Fruit fly (Drosophila melanogaster) whole organism, embryonic: ENCODE data around the gene CG11267.
A peak's percentile ranks its signal among the peaks of the same experiment; 100 is the strongest.

Experiments
- CG11560 ChIP-seq: fragments of 200-800 bp; sonication (Bioruptor generic); IDR thresholded peaks from 3 replicates; pipeline ENCODE4 v1.3.6; 2022; ENCODE audit warnings: missing biosample characterization, missing genetic modification characterization
- CG12391 ChIP-seq: fragments of 200-800 bp; sonication (Bioruptor generic); optimal IDR thresholded peaks from 3 replicates; lab custom pipeline; 2018; ENCODE audit warnings: missing biosample characterization, mild to moderate bottlenecking, missing genetic modification characterization, moderate library complexity
- CG13287 ChIP-seq: fragments of 200-800 bp; sonication (Bioruptor generic); IDR thresholded peaks from 2 replicates; pipeline ENCODE4 v1.3.6; 2022; ENCODE audit warnings: missing biosample characterization, missing genetic modification characterization; ENCODE audit not compliant: partially characterized antibody
- CG14014 ChIP-seq: fragments of 200-800 bp; sonication (Bioruptor generic); IDR thresholded peaks from 2 replicates; pipeline ENCODE4 v1.3.6; 2022; ENCODE audit warnings: missing biosample characterization, missing genetic modification characterization
- CG15696 ChIP-seq: fragments of 200-800 bp; sonication (Bioruptor generic); optimal IDR thresholded peaks from 2 replicates; lab custom pipeline; 2019; ENCODE audit warnings: missing biosample characterization, mild to moderate bottlenecking, missing genetic modification characterization, moderate library complexity
- CG1792 ChIP-seq: fragments of 200-800 bp; sonication (Bioruptor generic); optimal IDR thresholded peaks from 2 replicates; lab custom pipeline; 2016; ENCODE audit warnings: missing biosample characterization, missing genetic modification characterization
- CG18476 ChIP-seq: fragments of 200-800 bp; sonication (Bioruptor generic); optimal IDR thresholded peaks from 2 replicates; lab custom pipeline; 2016; ENCODE audit warnings: missing biosample characterization, mild to moderate bottlenecking, missing genetic modification characterization
- CG18599 ChIP-seq: fragments of 200-800 bp; sonication (Bioruptor generic); optimal IDR thresholded peaks from 3 replicates; lab custom pipeline; 2017; ENCODE audit warnings: missing biosample characterization, missing genetic modification characterization, mild to moderate bottlenecking, moderate library complexity, missing genetic modification reagents
- CG2199 ChIP-seq: fragments of 200-800 bp; sonication (Bioruptor generic); IDR thresholded peaks from 3 replicates; pipeline ENCODE4 v1.3.6; 2022; ENCODE audit warnings: missing biosample characterization, missing genetic modification characterization
- CG30431 ChIP-seq: fragments of 200-800 bp; sonication (Bioruptor generic); optimal IDR thresholded peaks from 2 replicates; lab custom pipeline; 2017; ENCODE audit warnings: missing biosample characterization, missing genetic modification characterization
- CG32772 ChIP-seq: fragments of 200-800 bp; sonication (Bioruptor generic); IDR thresholded peaks from 2 replicates; pipeline ENCODE4 v1.3.6; 2022; ENCODE audit warnings: missing biosample characterization, missing genetic modification characterization
- CG5180 ChIP-seq: fragments of 200-800 bp; sonication (Bioruptor generic); optimal IDR thresholded peaks from 3 replicates; lab custom pipeline; 2017; ENCODE audit warnings: missing biosample characterization, missing genetic modification characterization, mild to moderate bottlenecking, moderate library complexity, missing genetic modification reagents
- CG7271 ChIP-seq: fragments of 200-800 bp; sonication (Bioruptor generic); optimal IDR thresholded peaks from 2 replicates; lab custom pipeline; 2018; ENCODE audit warnings: missing biosample characterization, mild to moderate bottlenecking, missing genetic modification characterization, moderate library complexity
- CG7963 ChIP-seq: fragments of 200-800 bp; sonication (Bioruptor generic); IDR thresholded peaks from 3 replicates; pipeline ENCODE4 v1.3.6; 2022; ENCODE audit warnings: missing biosample characterization, missing genetic modification characterization; ENCODE audit not compliant: partially characterized antibody
- CG9817 ChIP-seq: fragments of 200-800 bp; sonication (Bioruptor generic); optimal IDR thresholded peaks from 2 replicates; lab custom pipeline; 2018; ENCODE audit warnings: missing biosample characterization, mild to moderate bottlenecking, missing genetic modification characterization, moderate library complexity
- Chrac-16 ChIP-seq: fragments of 200-800 bp; sonication (Bioruptor generic); optimal IDR thresholded peaks from 3 replicates; lab custom pipeline; 2016; ENCODE audit warnings: missing biosample characterization, missing genetic modification characterization
- Dad ChIP-seq: fragments of 200-800 bp; sonication (Bioruptor generic); optimal IDR thresholded peaks from 3 replicates; lab custom pipeline; 2016; ENCODE audit warnings: missing biosample characterization, missing genetic modification characterization
- Optix ChIP-seq: fragments of 200-800 bp; sonication (Bioruptor generic); IDR thresholded peaks from 3 replicates; pipeline ENCODE4 v1.3.6; 2022; ENCODE audit warnings: missing biosample characterization, missing genetic modification characterization
- Ptx1 ChIP-seq: fragments of 200-800 bp; sonication (Bioruptor generic); IDR thresholded peaks from 2 replicates; pipeline ENCODE4 v1.3.6; 2022; ENCODE audit warnings: missing biosample characterization, missing genetic modification characterization
- ac ChIP-seq: fragments of 200-800 bp; sonication (Bioruptor generic); optimal IDR thresholded peaks from 3 replicates; lab custom pipeline; 2017; ENCODE audit warnings: missing biosample characterization, mild to moderate bottlenecking, missing genetic modification characterization
- ato ChIP-seq: fragments of 200-800 bp; sonication (Bioruptor generic); IDR thresholded peaks from 2 replicates; pipeline ENCODE4 v1.3.6; 2022; ENCODE audit warnings: missing biosample characterization, missing genetic modification characterization; ENCODE audit not compliant: partially characterized antibody
- dimm ChIP-seq: fragments of 200-800 bp; sonication (Bioruptor generic); IDR thresholded peaks from 2 replicates; pipeline ENCODE4 v1.3.6; 2022; ENCODE audit warnings: missing biosample characterization, missing genetic modification characterization
- dysf ChIP-seq: fragments of 200-800 bp; sonication (Bioruptor generic); IDR thresholded peaks from 3 replicates; pipeline ENCODE4 v1.3.6; 2022; ENCODE audit warnings: missing biosample characterization, missing genetic modification characterization
- fd102C ChIP-seq: fragments of 200-800 bp; sonication (Bioruptor generic); optimal IDR thresholded peaks from 2 replicates; lab custom pipeline; 2018; ENCODE audit warnings: missing biosample characterization, mild to moderate bottlenecking, missing genetic modification characterization, moderate library complexity
- fd96Cb ChIP-seq: fragments of 200-800 bp; sonication (Bioruptor generic); optimal IDR thresholded peaks from 2 replicates; lab custom pipeline; 2018; ENCODE audit warnings: missing biosample characterization, mild to moderate bottlenecking, missing genetic modification characterization, moderate library complexity
- gce ChIP-seq: fragments of 200-800 bp; sonication (Bioruptor generic); IDR thresholded peaks from 3 replicates; pipeline ENCODE4 v1.3.6; 2022; ENCODE audit warnings: missing biosample characterization, missing genetic modification characterization
- gcm ChIP-seq: fragments of 200-800 bp; sonication (Bioruptor generic); optimal IDR thresholded peaks from 2 replicates; lab custom pipeline; 2019; ENCODE audit warnings: missing biosample characterization, mild to moderate bottlenecking, missing genetic modification characterization, moderate library complexity
- gsb-n ChIP-seq: fragments of 200-800 bp; sonication (Bioruptor generic); optimal IDR thresholded peaks from 3 replicates; lab custom pipeline; 2018; ENCODE audit warnings: missing biosample characterization, mild to moderate bottlenecking, missing genetic modification characterization
- kni ChIP-seq: fragments of 200-800 bp; sonication (Bioruptor generic); optimal IDR thresholded peaks from 3 replicates; lab custom pipeline; 2017; ENCODE audit warnings: mild to moderate bottlenecking, missing biosample characterization, missing genetic modification reagents, missing genetic modification characterization
- luna ChIP-seq: fragments of 200-800 bp; sonication (Bioruptor generic); optimal IDR thresholded peaks from 2 replicates; lab custom pipeline; 2016; ENCODE audit warnings: missing biosample characterization, missing genetic modification characterization
- nmo ChIP-seq: fragments of 200-800 bp; sonication (Bioruptor generic); optimal IDR thresholded peaks from 2 replicates; lab custom pipeline; 2018; ENCODE audit warnings: missing biosample characterization, mild to moderate bottlenecking, missing genetic modification characterization, moderate library complexity
- oc ChIP-seq: fragments of 200-800 bp; sonication (Bioruptor generic); optimal IDR thresholded peaks from 2 replicates; lab custom pipeline; 2018; ENCODE audit warnings: missing biosample characterization, mild to moderate bottlenecking, missing genetic modification characterization, moderate library complexity
- pan ChIP-seq, 4 experiments: fragments of >200 bp in 3 of 4; fragments of 200-800 bp in 1 of 4; sonication (Bioruptor generic) in 1 of 4; optimal IDR thresholded peaks in 3 of 4; IDR thresholded peaks in 1 of 4; 2 replicates each; pipeline versions ENCODE4 v1.3.6 to Lab custom; 2017 to 2022; ENCODE audit warnings: missing biosample characterization in 2 of 4, missing genetic modification characterization in 2 of 4, mixed read lengths in 1 of 4
- sens ChIP-seq: fragments of 200-800 bp; sonication (Bioruptor generic); peaks from one replicate; lab custom pipeline; 2016; ENCODE audit warnings: missing biosample characterization, missing genetic modification characterization
- toy ChIP-seq: fragments of 200-800 bp; sonication (Bioruptor generic); IDR thresholded peaks from 2 replicates; pipeline ENCODE4 v1.3.6; 2022; ENCODE audit warnings: missing biosample characterization, missing genetic modification characterization
- twi ChIP-seq: fragments of 200-800 bp; optimal IDR thresholded peaks from 2 replicates; lab custom pipeline; 2019; ENCODE audit warnings: missing biosample characterization, mild to moderate bottlenecking, missing genetic modification characterization, moderate library complexity
- vvl ChIP-seq: fragments of 200-800 bp; sonication (Bioruptor generic); IDR thresholded peaks from 2 replicates; pipeline ENCODE4 v1.3.6; 2022; ENCODE audit warnings: missing biosample characterization, missing genetic modification characterization

The CG11267 gene

dm6 chr3L:13049671-13050070 is 33.8 kb downstream of the CG11267 start (continued):
- TF ChIP-seq nmo (peak; percentile 30), CG14014 (GFP tag; lab: Robert Waterston, UW) (no peak), CG32772 (GFP tag; lab: Robert Waterston, UW) (peak; percentile 21; the same call in 1 of the 2 replicates), CG7271 (peak; percentile 3), CG5180 (no peak), luna (no peak), CG11560 (no peak), gce (GFP tag; lab: Robert Waterston, UW) (no peak), CG12391 (tag; lab: Kevin White, UChicago) (peak; percentile 14), CG15696 (tag; lab: Kevin White, UChicago) (peak; percentile 84), fd102C (peak; percentile 61), toy (GFP tag; lab: Robert Waterston, UW) (no peak)
- TF ChIP-seq, all 482 proteins: peak for 38

dm6 chr3L:13050675-13051202 is 34.9 kb downstream of the CG11267 start:
- TF ChIP-seq CG30431 (GFP tag; lab: Kevin White, UChicago) (no peak), Dad (GFP tag; lab: Kevin White, UChicago) (no peak), CG13287 (GFP tag; lab: Robert Waterston, UW) (no peak), Ptx1 (GFP tag; lab: Robert Waterston, UW) (no peak), dimm (GFP tag; lab: Robert Waterston, UW) (no peak), CG7963 (GFP tag; lab: Robert Waterston, UW) (no peak), gsb-n (tag; lab: Kevin White, UChicago) (peak; percentile 39), CG18599 (GFP tag; lab: Kevin White, UChicago) (no peak), CG9817 (tag; lab: Kevin White, UChicago) (no peak), CG1792 (GFP tag; lab: Kevin White, UChicago) (no peak), kni (GFP tag; lab: Kevin White, UChicago) (peak; percentile 43), Optix (GFP tag; lab: Robert Waterston, UW) (0 out of 3 replicates have a peak, but pooled peaks have one; percentile 7), ac (GFP tag; lab: Kevin White, UChicago) (peak; percentile 57), pan (optimal IDR thresholded peaks at IDR 0.05; lab: Kevin White, UChicago) (no peak), pan (GFP tag; optimal IDR thresholded peaks at IDR 0.05 in 1 of 2, IDR thresholded peaks at IDR 0.05 in 1 of 2) (no peak), Chrac-16 (no peak), fd96Cb (tag; lab: Kevin White, UChicago) (no peak), oc (tag; lab: Kevin White, UChicago) (peak; percentile 51), CG2199 (GFP tag; lab: Robert Waterston, UW) (peak; percentile 58; the same call in 1 of the 3 replicates), sens (GFP tag; lab: Kevin White, UChicago) (peak; percentile 66), vvl (GFP tag; lab: Robert Waterston, UW) (0 out of 2 replicates have a peak, but pooled peaks have one; percentile 15), ato (GFP tag; lab: Robert Waterston, UW) (0 out of 2 replicates have a peak, but pooled peaks have one; percentile 26), CG18476 (GFP tag; lab: Kevin White, UChicago) (no peak), gcm (no peak)

dm6 chr3L:13058429-13058828 is 42.6 kb downstream of the CG11267 start:
- TF ChIP-seq twi (tag; lab: Kevin White, UChicago) = peak; percentile 94
- TF ChIP-seq dysf = no peak
